Fruit fly (Drosophila melanogaster) whole organism, embryonic: ENCODE measurements around the gene Bace.

Source experiments
- CG10654 ChIP-seq: fragments of 200-800 bp; sonication (Bioruptor generic); optimal IDR thresholded peaks from 2 replicates; lab custom pipeline; 2016; ENCODE audit warnings: missing biosample characterization, missing genetic modification characterization
- CG10979 ChIP-seq: fragments of 200-800 bp; sonication (Bioruptor generic); optimal IDR thresholded peaks from 2 replicates; lab custom pipeline; 2018; ENCODE audit warnings: missing biosample characterization, mild to moderate bottlenecking, missing genetic modification characterization, moderate library complexity
- CG11696 ChIP-seq: fragments of 200-800 bp; sonication (Bioruptor generic); IDR thresholded peaks from 2 replicates; pipeline ENCODE4 v1.3.6; 2022; ENCODE audit warnings: missing biosample characterization, missing genetic modification characterization
- CG12391 ChIP-seq: fragments of 200-800 bp; sonication (Bioruptor generic); optimal IDR thresholded peaks from 3 replicates; lab custom pipeline; 2018; ENCODE audit warnings: missing biosample characterization, mild to moderate bottlenecking, missing genetic modification characterization, moderate library complexity
- CG12744 ChIP-seq: fragments of 200-800 bp; sonication (Bioruptor generic); optimal IDR thresholded peaks from 2 replicates; lab custom pipeline; 2016; ENCODE audit warnings: missing biosample characterization, missing genetic modification characterization
- CG1832 ChIP-seq: fragments of 200-800 bp; sonication (Bioruptor generic); optimal IDR thresholded peaks from 2 replicates; lab custom pipeline; 2017; ENCODE audit warnings: missing biosample characterization, mild to moderate bottlenecking, missing genetic modification characterization, inconsistent platforms
- CG2120 ChIP-seq: fragments of 200-800 bp; sonication (Bioruptor generic); optimal IDR thresholded peaks from 3 replicates; lab custom pipeline; 2016; ENCODE audit warnings: missing biosample characterization, missing genetic modification characterization
- CG33213 ChIP-seq: fragments of 200-800 bp; sonication (Bioruptor generic); optimal IDR thresholded peaks from 3 replicates; lab custom pipeline; 2016; ENCODE audit warnings: missing biosample characterization, missing genetic modification characterization
- CG3407 ChIP-seq: fragments of 200-800 bp; sonication (Bioruptor generic); optimal IDR thresholded peaks from 2 replicates; lab custom pipeline; 2018; ENCODE audit warnings: missing biosample characterization, mild to moderate bottlenecking, missing genetic modification characterization
- CG3726 ChIP-seq: fragments of 200-800 bp; sonication (Bioruptor generic); IDR thresholded peaks from 3 replicates; pipeline ENCODE4, ENCODE4 v1.3.6; 2022; ENCODE audit warnings: missing biosample characterization, missing genetic modification characterization
- CG4360 ChIP-seq: fragments of 200-800 bp; sonication (Bioruptor generic); IDR thresholded peaks from 2 replicates; pipeline ENCODE4 v1.3.6; 2022; ENCODE audit warnings: missing biosample characterization, missing genetic modification characterization
- CG6175 ChIP-seq: fragments of 200-800 bp; sonication (Bioruptor generic); IDR thresholded peaks from 3 replicates; pipeline ENCODE4 v1.3.6; 2022; ENCODE audit warnings: missing biosample characterization, missing genetic modification characterization
- CG6791 ChIP-seq: fragments of 200-800 bp; sonication (Bioruptor generic); IDR thresholded peaks from 3 replicates; pipeline ENCODE4 v1.3.6; 2022; ENCODE audit warnings: missing biosample characterization, missing genetic modification characterization; ENCODE audit not compliant: partially characterized antibody
- CG7271 ChIP-seq: fragments of 200-800 bp; sonication (Bioruptor generic); optimal IDR thresholded peaks from 2 replicates; lab custom pipeline; 2018; ENCODE audit warnings: missing biosample characterization, mild to moderate bottlenecking, missing genetic modification characterization, moderate library complexity
- CG8281 ChIP-seq: fragments of 200-800 bp; sonication (Bioruptor generic); optimal IDR thresholded peaks from 2 replicates; lab custom pipeline; 2018; ENCODE audit warnings: missing biosample characterization, mild to moderate bottlenecking, missing genetic modification characterization, moderate library complexity
- E2f2 ChIP-seq: fragments of 200-800 bp; sonication (Bioruptor generic); IDR thresholded peaks from 2 replicates; pipeline ENCODE4 v1.3.6; 2022; ENCODE audit warnings: missing biosample characterization, missing genetic modification characterization
- Ets97D ChIP-seq: fragments of 200-800 bp; sonication (Bioruptor generic); optimal IDR thresholded peaks from 3 replicates; lab custom pipeline; 2016; ENCODE audit warnings: missing biosample characterization, missing genetic modification characterization
- Gug ChIP-seq: fragments of 200-800 bp; sonication (Bioruptor generic); IDR thresholded peaks from 4 replicates; pipeline ENCODE4 v1.3.6; 2022; ENCODE audit warnings: missing biosample characterization, missing genetic modification characterization
- MESR4 ChIP-seq: fragments of 200-800 bp; sonication (Bioruptor generic); optimal IDR thresholded peaks from 2 replicates; lab custom pipeline; 2018; ENCODE audit warnings: missing biosample characterization, mild to moderate bottlenecking, missing genetic modification characterization, moderate library complexity
- MTF-1 ChIP-seq: fragments of 200-800 bp; sonication (Bioruptor generic); optimal IDR thresholded peaks from 2 replicates; lab custom pipeline; 2018; ENCODE audit warnings: missing biosample characterization, mild to moderate bottlenecking, missing genetic modification characterization, borderline replicate concordance
- Med ChIP-seq: fragments of 200-800 bp; sonication (Bioruptor generic); peaks from one replicate; lab custom pipeline; 2016; ENCODE audit warnings: missing biosample characterization, missing genetic modification characterization, mild to moderate bottlenecking, inconsistent platforms, moderate library complexity
- Poxn ChIP-seq: fragments of 200-800 bp; sonication (Bioruptor generic); IDR thresholded peaks from 2 replicates; pipeline ENCODE4 v1.3.6; 2022; ENCODE audit warnings: missing biosample characterization, missing genetic modification characterization
- Rx ChIP-seq: fragments of 200-800 bp; sonication (Bioruptor generic); IDR thresholded peaks from 2 replicates; pipeline ENCODE4 v1.3.6; 2022; ENCODE audit warnings: missing biosample characterization, missing genetic modification characterization
- Side ChIP-seq: fragments of 200-800 bp; sonication (Bioruptor generic); optimal IDR thresholded peaks from 2 replicates; lab custom pipeline; 2016; ENCODE audit warnings: missing biosample characterization, missing genetic modification characterization
- Sox102F ChIP-seq: fragments of 200-800 bp; sonication (Bioruptor generic); optimal IDR thresholded peaks from 2 replicates; lab custom pipeline; 2018; ENCODE audit warnings: missing biosample characterization, mild to moderate bottlenecking, missing genetic modification characterization, moderate library complexity
- Vsx1 ChIP-seq: fragments of 200-800 bp; sonication (Bioruptor generic); optimal IDR thresholded peaks from 2 replicates; lab custom pipeline; 2017; ENCODE audit warnings: missing biosample characterization, mild to moderate bottlenecking, missing genetic modification characterization, missing genetic modification reagents
- caup ChIP-seq: fragments of 200-800 bp; sonication (Bioruptor generic); optimal IDR thresholded peaks from 3 replicates; lab custom pipeline; 2017; ENCODE audit warnings: missing biosample characterization, mild to moderate bottlenecking, missing genetic modification characterization, moderate library complexity; ENCODE audit not compliant: severe bottlenecking
- cg ChIP-seq: fragments of 200-800 bp; sonication (Bioruptor generic); optimal IDR thresholded peaks from 3 replicates; lab custom pipeline; 2019; ENCODE audit warnings: missing biosample characterization, mild to moderate bottlenecking, missing genetic modification characterization, moderate library complexity
- chm ChIP-seq: fragments of 200-800 bp; sonication (Bioruptor generic); IDR thresholded peaks from 2 replicates; pipeline ENCODE4 v1.3.6; 2022; ENCODE audit warnings: missing biosample characterization, missing genetic modification characterization
- croc ChIP-seq: fragments of 200-800 bp; sonication (Bioruptor generic); conservative IDR thresholded peaks from 3 replicates; pipeline ENCODE4 v1.3.6; 2022; ENCODE audit warnings: missing biosample characterization, missing genetic modification characterization
- crol ChIP-seq: fragments of 200-800 bp; sonication (Bioruptor generic); IDR thresholded peaks from 2 replicates; pipeline ENCODE4 v1.3.6; 2022; ENCODE audit warnings: missing biosample characterization, missing genetic modification characterization
- emc ChIP-seq: fragments of 200-800 bp; sonication (Bioruptor generic); optimal IDR thresholded peaks from 2 replicates; lab custom pipeline; 2016; ENCODE audit warnings: missing biosample characterization, missing genetic modification characterization
- jing ChIP-seq: fragments of 200-800 bp; sonication (Bioruptor generic); optimal IDR thresholded peaks from 2 replicates; lab custom pipeline; 2018; ENCODE audit warnings: missing biosample characterization, mild to moderate bottlenecking, missing genetic modification characterization
- lab ChIP-seq: fragments of 200-800 bp; sonication (Bioruptor generic); optimal IDR thresholded peaks from 3 replicates; lab custom pipeline; 2017; ENCODE audit warnings: missing biosample characterization, missing genetic modification characterization, mild to moderate bottlenecking, moderate library complexity, missing genetic modification reagents
- lbe ChIP-seq: fragments of 200-800 bp; sonication (Bioruptor generic); optimal IDR thresholded peaks from 2 replicates; lab custom pipeline; 2016; ENCODE audit warnings: missing biosample characterization, mild to moderate bottlenecking, missing genetic modification characterization
- mirr ChIP-seq: fragments of 200-800 bp; sonication (Bioruptor generic); optimal IDR thresholded peaks from 3 replicates; lab custom pipeline; 2018; ENCODE audit warnings: missing biosample characterization, mild to moderate bottlenecking, missing genetic modification characterization
- nerfin-2 ChIP-seq: fragments of 200-800 bp; sonication (Bioruptor generic); IDR thresholded peaks from 2 replicates; pipeline ENCODE4 v1.3.6; 2022; ENCODE audit warnings: missing biosample characterization, missing genetic modification characterization; ENCODE audit not compliant: partially characterized antibody
- p53 ChIP-seq: fragments of 200-800 bp; sonication (Bioruptor generic); optimal IDR thresholded peaks from 2 replicates; lab custom pipeline; 2016; ENCODE audit warnings: missing biosample characterization, missing genetic modification characterization
- peb ChIP-seq: fragments of 200-800 bp; sonication (Bioruptor generic); IDR thresholded peaks from 2 replicates; pipeline ENCODE4 v1.3.6; 2022; ENCODE audit warnings: missing biosample characterization, missing genetic modification characterization
- pfk ChIP-seq: fragments of 200-800 bp; sonication (Bioruptor generic); optimal IDR thresholded peaks from 2 replicates; lab custom pipeline; 2018; ENCODE audit warnings: missing biosample characterization, mild to moderate bottlenecking, missing genetic modification characterization, moderate library complexity
- pros ChIP-seq: fragments of 200-800 bp; sonication (Bioruptor generic); optimal IDR thresholded peaks from 3 replicates; lab custom pipeline; 2019; ENCODE audit warnings: missing biosample characterization, mild to moderate bottlenecking, missing genetic modification characterization, moderate library complexity
- repo ChIP-seq: fragments of 200-800 bp; sonication (Bioruptor generic); optimal IDR thresholded peaks from 2 replicates; lab custom pipeline; 2016; ENCODE audit warnings: missing biosample characterization, missing genetic modification characterization
- sens ChIP-seq: fragments of 200-800 bp; sonication (Bioruptor generic); peaks from one replicate; lab custom pipeline; 2016; ENCODE audit warnings: missing biosample characterization, missing genetic modification characterization
- sima ChIP-seq: fragments of 200-800 bp; sonication (Bioruptor generic); optimal IDR thresholded peaks from 2 replicates; lab custom pipeline; 2016; ENCODE audit warnings: missing biosample characterization, missing genetic modification characterization
- twi ChIP-seq: fragments of 200-800 bp; optimal IDR thresholded peaks from 2 replicates; lab custom pipeline; 2019; ENCODE audit warnings: missing biosample characterization, mild to moderate bottlenecking, missing genetic modification characterization, moderate library complexity
- vvl ChIP-seq: fragments of 200-800 bp; sonication (Bioruptor generic); IDR thresholded peaks from 2 replicates; pipeline ENCODE4 v1.3.6; 2022; ENCODE audit warnings: missing biosample characterization, missing genetic modification characterization
- wdn ChIP-seq: fragments of 200-800 bp; sonication (Bioruptor generic); IDR thresholded peaks from 2 replicates; pipeline ENCODE4 v1.3.6; 2022; ENCODE audit warnings: missing biosample characterization, missing genetic modification characterization

Gene Bace

dm6 chr2L:8545393-8546100 is 49.4 kb upstream of the Bace start (continued):
- no peak for TF ChIP-seq caup
- TF ChIP-seq CG1832 (GFP tag; lab: Kevin White, UChicago), result no peak
- TF ChIP-seq CG10979 (tag; lab: Kevin White, UChicago), result peak; percentile 25

- TF ChIP-seq chm (GFP tag; lab: Robert Waterston, UW) (peak; percentile 45; the same call in 1 of the 2 replicates), Ets97D (GFP tag; lab: Kevin White, UChicago) (no peak), CG11696 (GFP tag; lab: Robert Waterston, UW) (no peak), CG12744 (GFP tag; lab: Kevin White, UChicago) (no peak), lab (GFP tag; lab: Kevin White, UChicago) (no peak), cg (GFP tag; lab: Kevin White, UChicago) (peak; percentile 28), croc (GFP tag; lab: Robert Waterston, UW) (no peak), p53 (no peak), MTF-1 (GFP tag; lab: Kevin White, UChicago) (no peak), nerfin-2 (0 out of 2 replicates have a peak, but pooled peaks have one; percentile 32), CG2120 (GFP tag; lab: Kevin White, UChicago) (no peak), CG12391 (tag; lab: Kevin White, UChicago) (no peak), crol (GFP tag; lab: Robert Waterston, UW) (peak; percentile 51; the same call in 1 of the 2 replicates), E2f2 (GFP tag; lab: Robert Waterston, UW) (no peak), Med (GFP tag; lab: Kevin White, UChicago) (peak; percentile 53), sens (GFP tag; lab: Kevin White, UChicago) (peak; percentile 15), CG4360 (GFP tag; lab: Robert Waterston, UW) (peak; percentile 76), wdn (GFP tag; lab: Robert Waterston, UW) (no peak), CG6791 (GFP tag; lab: Robert Waterston, UW) (no peak), MESR4 (GFP tag; lab: Kevin White, UChicago) (no peak), CG3407 (GFP tag; lab: Kevin White, UChicago) (no peak), Rx (GFP tag; lab: Robert Waterston, UW) (no peak), twi (tag; lab: Kevin White, UChicago) (peak; percentile 5), Sox102F (GFP tag; lab: Kevin White, UChicago) (no peak)
These were observed 48.5 kb upstream of the Bace start for dm6 chr2L:8544636-8545035.

dm6 chr2L:8543731-8544359 is 47.7 kb upstream of the Bace start:
- TF ChIP-seq repo (GFP tag; lab: Kevin White, UChicago) (no peak), emc (GFP tag; lab: Kevin White, UChicago) (no peak), CG33213 (GFP tag; lab: Kevin White, UChicago) (no peak), CG7271 (tag; lab: Kevin White, UChicago) (peak; percentile 22), cg (GFP tag; lab: Kevin White, UChicago) (no peak), pros (GFP tag; lab: Kevin White, UChicago) (peak; percentile 93), Side (no peak), jing (GFP tag; lab: Kevin White, UChicago) (no peak), pfk (GFP tag; lab: Kevin White, UChicago) (peak; percentile 98), mirr (GFP tag; lab: Kevin White, UChicago) (no peak), vvl (GFP tag; lab: Robert Waterston, UW) (peak; percentile 12; the same call in 1 of the 2 replicates), CG6175 (GFP tag; lab: Robert Waterston, UW) (no peak), CG3726 (GFP tag; lab: Robert Waterston, UW) (no peak), sima (no peak), Poxn (GFP tag; lab: Robert Waterston, UW) (no peak), Gug (GFP tag; lab: Robert Waterston, UW) (no peak), Vsx1 (no peak), peb (GFP tag; lab: Robert Waterston, UW) (no peak), CG8281 (tag; lab: Kevin White, UChicago) (no peak), CG10654 (GFP tag; lab: Kevin White, UChicago) (no peak), lbe (GFP tag; lab: Kevin White, UChicago) (no peak)
